Worm (Caenorhabditis elegans): Measurements from ENCODE around the gene Y43F8B.9.

DNA sequence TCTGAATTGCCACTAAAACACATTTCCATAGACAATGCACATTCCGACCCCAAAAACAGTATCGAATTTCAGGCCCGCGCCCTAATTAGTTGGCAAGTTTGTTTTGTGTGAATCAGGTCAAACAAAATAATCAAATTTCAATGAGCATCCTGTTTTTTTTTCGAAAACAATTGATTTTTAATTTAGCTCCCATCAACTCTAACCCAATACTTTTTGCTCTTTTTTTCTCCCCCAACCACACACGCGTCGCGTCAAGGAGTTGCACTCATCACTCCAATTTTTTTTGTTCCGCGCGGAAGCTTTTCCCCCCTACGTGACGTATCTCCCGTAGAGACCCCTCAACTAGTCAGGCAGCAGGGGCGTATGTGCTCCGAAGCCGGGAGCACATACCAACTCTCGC is 23.4 kb downstream of the Y43F8B.9 start:
- TF ChIP-seq ama-1 (optimal IDR thresholded peaks at IDR 0.05): no peak
- no peak for TF ChIP-seq scrt-1 (GFP tag; IDR thresholded peaks at IDR 0.05)
- no peak for TF ChIP-seq pes-1 (GFP tag; IDR thresholded peaks at IDR 0.05)
- no peak for TF ChIP-seq flt-1 (GFP tag; IDR thresholded peaks at IDR 0.05)
- no peak for TF ChIP-seq ets-7 (tag; optimal IDR thresholded peaks at IDR 0.05)
- no peak for TF ChIP-seq tbx-11 (GFP tag; IDR thresholded peaks at IDR 0.05)
- TF ChIP-seq hmbx-1 (tag; optimal IDR thresholded peaks at IDR 0.05): no peak
- no peak for TF ChIP-seq F13C5.2 (tag; optimal IDR thresholded peaks at IDR 0.05)

Data from whole organism, early embryonic.